Fruit fly (Drosophila melanogaster) whole organism, adult: ENCODE results near the gene Dpm2.
A peak's percentile ranks its signal among the peaks of the same experiment; 100 is the strongest.

ENCODE experiments used
- CG11617 ChIP-seq: fragments of 200-800 bp; sonication (Bioruptor generic); optimal IDR thresholded peaks from 2 replicates; lab custom pipeline; 2017; ENCODE audit warnings: mild to moderate bottlenecking, missing biosample characterization, missing genetic modification reagents, missing genetic modification characterization
- CG12768 ChIP-seq: fragments of 200-800 bp; sonication (Bioruptor generic); optimal IDR thresholded peaks from 2 replicates; lab custom pipeline; 2017; ENCODE audit warnings: missing biosample characterization, missing genetic modification characterization, mild to moderate bottlenecking, moderate library complexity, missing genetic modification reagents
- CG14711 ChIP-seq: fragments of 200-800 bp; sonication (Bioruptor generic); optimal IDR thresholded peaks from 2 replicates; lab custom pipeline; 2018; ENCODE audit warnings: missing biosample characterization, mild to moderate bottlenecking, missing genetic modification characterization, moderate library complexity
- CG1620 ChIP-seq: fragments of 200-800 bp; sonication (Bioruptor generic); optimal IDR thresholded peaks from 2 replicates; lab custom pipeline; 2016; ENCODE audit warnings: missing biosample characterization, missing genetic modification characterization
- CG33017 ChIP-seq: fragments of 200-800 bp; sonication (Bioruptor generic); optimal IDR thresholded peaks from 2 replicates; lab custom pipeline; 2018; ENCODE audit warnings: missing biosample characterization, mild to moderate bottlenecking, missing genetic modification characterization, moderate library complexity
- CG5204 ChIP-seq: fragments of 200-800 bp; sonication (Bioruptor generic); optimal IDR thresholded peaks from 2 replicates; lab custom pipeline; 2016; ENCODE audit warnings: missing biosample characterization, missing genetic modification characterization
- CG7045 ChIP-seq: fragments of 200-800 bp; sonication (Bioruptor generic); optimal IDR thresholded peaks from 2 replicates; lab custom pipeline; 2017; ENCODE audit warnings: missing biosample characterization, mild to moderate bottlenecking, missing genetic modification characterization
- CG7101 ChIP-seq: fragments of 200-800 bp; sonication (Bioruptor generic); optimal IDR thresholded peaks from 2 replicates; lab custom pipeline; 2018; ENCODE audit warnings: missing biosample characterization, mild to moderate bottlenecking, missing genetic modification characterization, moderate library complexity
- Clk ChIP-seq: fragments of 200-800 bp; sonication (Bioruptor generic); optimal IDR thresholded peaks from 2 replicates; lab custom pipeline; 2017; ENCODE audit warnings: missing biosample characterization, missing genetic modification characterization
- Crg-1 ChIP-seq: fragments of 200-800 bp; sonication (Bioruptor generic); optimal IDR thresholded peaks from 2 replicates; lab custom pipeline; 2016; ENCODE audit warnings: missing biosample characterization, missing genetic modification characterization
- Hr96 ChIP-seq: fragments of 200-800 bp; sonication (Bioruptor generic); optimal IDR thresholded peaks from 2 replicates; lab custom pipeline; 2016; ENCODE audit warnings: missing biosample characterization, missing genetic modification characterization
- Mnt ChIP-seq: fragments of 200-800 bp; sonication (Bioruptor generic); optimal IDR thresholded peaks from 2 replicates; lab custom pipeline; 2016; ENCODE audit warnings: missing biosample characterization, mild to moderate bottlenecking, missing genetic modification characterization
- bab1 ChIP-seq: fragments of 200-800 bp; sonication (Bioruptor generic); optimal IDR thresholded peaks from 3 replicates; lab custom pipeline; 2019; ENCODE audit warnings: missing biosample characterization, mild to moderate bottlenecking, missing genetic modification characterization, moderate library complexity
- cic ChIP-seq: fragments of 200-800 bp; sonication (Bioruptor generic); optimal IDR thresholded peaks from 2 replicates; lab custom pipeline; 2017; ENCODE audit warnings: missing biosample characterization, mild to moderate bottlenecking, missing genetic modification characterization, moderate library complexity
- cnc ChIP-seq, 2 experiments: fragments of >200 bp; optimal IDR thresholded peaks; 2 replicates each; lab custom pipeline; 2017
- kay ChIP-seq: fragments of 200-800 bp; sonication (Bioruptor generic); peaks from one replicate; lab custom pipeline; 2016; ENCODE audit warnings: missing biosample characterization, missing genetic modification characterization, borderline replicate concordance
- ovo ChIP-seq: fragments of 200-800 bp; sonication (Bioruptor generic); optimal IDR thresholded peaks from 2 replicates; lab custom pipeline; 2016; ENCODE audit warnings: missing biosample characterization, missing genetic modification characterization
- pad ChIP-seq: fragments of 200-800 bp; sonication (Bioruptor generic); optimal IDR thresholded peaks from 3 replicates; lab custom pipeline; 2017; ENCODE audit warnings: missing biosample characterization, missing genetic modification characterization, mild to moderate bottlenecking, moderate library complexity, missing genetic modification reagents
- tj ChIP-seq: fragments of 200-800 bp; sonication (Bioruptor generic); optimal IDR thresholded peaks from 3 replicates; lab custom pipeline; 2017; ENCODE audit warnings: missing biosample characterization, mild to moderate bottlenecking, missing genetic modification characterization, moderate library complexity
- toe ChIP-seq: fragments of 200-800 bp; sonication (Bioruptor generic); optimal IDR thresholded peaks from 2 replicates; lab custom pipeline; 2016; ENCODE audit warnings: missing biosample characterization, missing genetic modification characterization

The Dpm2 gene

DNA sequence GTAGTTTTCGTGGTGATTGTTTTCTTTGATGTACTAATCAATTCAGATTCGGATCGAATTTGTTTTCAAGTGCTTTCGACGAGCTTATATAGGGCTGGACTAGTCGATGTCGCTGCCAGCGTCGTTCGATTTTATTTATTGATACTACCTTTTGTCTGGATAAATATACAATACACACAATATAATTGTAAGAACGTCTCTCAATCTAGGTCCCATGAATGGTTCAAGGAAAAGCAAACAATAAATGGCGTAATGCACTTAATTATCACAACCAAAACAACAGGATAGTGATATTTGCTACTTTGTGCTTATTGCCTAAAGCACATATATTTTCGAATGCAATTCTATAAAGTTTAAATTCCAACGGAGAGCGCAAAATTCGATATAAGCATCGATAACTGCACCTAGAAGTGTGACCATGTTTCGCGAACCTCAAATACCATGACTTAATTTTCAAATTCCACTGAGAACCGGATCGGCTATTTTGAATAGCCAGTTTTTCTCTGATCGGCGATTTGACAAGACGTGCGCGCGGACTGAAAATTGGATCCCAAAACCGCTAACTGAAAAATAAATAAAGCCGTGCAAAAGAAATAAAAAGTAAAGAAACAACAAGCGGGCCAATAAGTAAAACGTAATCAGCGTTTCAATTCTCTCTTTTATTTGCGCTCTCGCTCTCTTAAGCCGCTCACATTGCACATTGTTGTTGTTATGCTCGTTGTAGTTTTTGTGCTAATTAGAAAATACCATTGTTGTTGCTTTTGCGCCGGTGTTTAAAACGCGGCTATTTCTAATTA, 17.2 kb downstream of the Dpm2 start, which contains the start of the genes Drsl6 and kst:
TSS of gene Drsl6 (minus strand) at position 51 of the 797 bp plus-strand sequence.
TSS of gene kst (plus strand) at position 493 of the 797 bp plus-strand sequence.
- TF ChIP-seq CG5204 (GFP tag; lab: Kevin White, UChicago) (no peak), Clk (GFP tag; lab: Kevin White, UChicago) (no peak), cnc (optimal IDR thresholded peaks at IDR 0.05; lab: Kevin White, UChicago) (no peak), bab1 (GFP tag; lab: Kevin White, UChicago) (peak; percentile 68), cic (peak; percentile 42), CG1620 (peak; percentile 3), Crg-1 (GFP tag; lab: Kevin White, UChicago) (no peak), kay (GFP tag; lab: Kevin White, UChicago) (no peak), tj (peak; percentile 65), pad (GFP tag; lab: Kevin White, UChicago) (peak; percentile 3), Hr96 (GFP tag; lab: Kevin White, UChicago) (no peak), CG33017 (peak; percentile 49), CG14711 (tag; lab: Kevin White, UChicago) (peak; percentile 17), Mnt (GFP tag; lab: Kevin White, UChicago) (peak; percentile 61), CG7045 (GFP tag; lab: Kevin White, UChicago) (no peak), ovo (GFP tag; lab: Kevin White, UChicago) (peak; percentile 31), CG12768 (GFP tag; lab: Kevin White, UChicago) (peak; percentile 58), toe (no peak), CG7101 (tag; lab: Kevin White, UChicago) (peak; percentile 29)

DNA sequence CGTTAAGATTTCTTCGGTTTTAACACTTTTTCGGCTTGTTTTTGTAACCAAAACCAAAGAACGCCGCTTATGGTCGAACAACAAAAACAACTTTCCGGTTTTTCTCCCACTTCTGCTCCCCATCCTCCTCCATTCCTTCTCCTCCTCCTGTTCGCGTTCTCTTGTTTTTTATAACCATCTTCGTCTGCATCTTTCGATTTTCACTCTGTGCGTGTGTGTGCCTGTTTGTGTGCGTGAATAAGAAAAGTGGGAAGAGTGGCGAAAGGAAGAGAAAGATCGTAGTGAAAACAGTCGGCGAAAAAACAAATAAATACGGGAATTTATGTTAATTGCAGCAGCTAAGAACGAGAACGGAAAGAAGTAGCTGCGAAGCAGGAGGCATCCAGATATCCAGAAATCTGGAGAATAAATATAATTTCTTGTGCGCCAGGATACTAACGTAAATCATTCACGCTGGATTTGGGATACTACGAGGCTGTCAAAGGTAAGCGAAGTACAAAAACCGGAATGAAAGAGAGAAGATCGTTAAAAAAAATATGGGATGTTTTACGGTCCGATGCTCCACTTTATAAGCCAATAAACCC, 18.1 kb downstream of the Dpm2 start:
- TF ChIP-seq ovo (GFP tag; lab: Kevin White, UChicago) (no peak), tj (no peak), CG7101 (tag; lab: Kevin White, UChicago) (no peak), CG12768 (GFP tag; lab: Kevin White, UChicago) (no peak), CG5204 (GFP tag; lab: Kevin White, UChicago) (no peak), cnc (optimal IDR thresholded peaks at IDR 0.05; lab: Kevin White, UChicago) (no peak), CG1620 (no peak), bab1 (GFP tag; lab: Kevin White, UChicago) (no peak), CG14711 (tag; lab: Kevin White, UChicago) (no peak), CG11617 (GFP tag; lab: Kevin White, UChicago) (no peak), Clk (GFP tag; lab: Kevin White, UChicago) (no peak), Crg-1 (GFP tag; lab: Kevin White, UChicago) (no peak), CG33017 (no peak), cic (no peak), kay (GFP tag; lab: Kevin White, UChicago) (no peak), Mnt (GFP tag; lab: Kevin White, UChicago) (no peak), Hr96 (GFP tag; lab: Kevin White, UChicago) (no peak), toe (no peak), CG7045 (GFP tag; lab: Kevin White, UChicago) (no peak), pad (GFP tag; lab: Kevin White, UChicago) (no peak)

DNA sequence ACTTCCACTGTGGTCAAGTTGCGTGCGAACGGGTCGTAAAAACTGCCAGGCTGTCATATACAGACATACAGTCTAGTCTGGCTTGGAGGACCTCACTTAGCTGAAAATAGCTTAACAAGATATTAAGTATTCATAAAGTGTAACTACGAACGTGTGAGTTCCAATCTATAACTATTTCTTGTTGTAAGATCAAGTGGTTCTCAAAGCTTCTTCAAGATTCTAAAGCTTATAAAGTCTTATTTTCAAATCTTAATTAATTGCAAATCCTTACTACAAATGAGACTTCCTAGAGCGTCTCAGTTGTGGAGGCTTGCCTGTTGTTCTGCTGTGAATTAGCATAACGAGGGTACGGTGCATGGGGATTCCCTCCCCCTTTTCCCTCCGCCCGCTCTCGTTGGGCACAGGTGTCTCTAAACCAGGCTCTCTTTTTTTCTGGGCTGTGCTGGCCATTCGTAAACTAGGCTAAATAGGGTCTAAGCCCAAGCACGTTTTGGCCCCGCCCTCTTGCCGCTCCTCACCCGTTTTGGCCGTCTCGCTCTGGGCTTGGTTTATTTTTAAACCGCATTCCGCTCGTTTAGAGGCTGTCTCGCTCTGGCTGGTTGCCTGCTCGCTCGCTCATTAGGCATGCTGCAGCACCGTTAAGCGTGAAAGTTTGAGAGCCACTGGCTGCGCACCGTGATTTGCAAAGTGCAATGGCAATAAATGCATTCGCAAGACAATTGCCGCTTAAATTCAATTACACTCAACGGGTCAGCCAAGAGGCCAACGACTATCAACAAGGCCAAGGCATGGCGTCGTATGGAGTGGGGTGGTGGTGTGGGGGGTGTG, 18.9 kb downstream of the Dpm2 start:
- TF ChIP-seq cic (no peak), CG5204 (GFP tag; lab: Kevin White, UChicago) (no peak), Mnt (GFP tag; lab: Kevin White, UChicago) (peak; percentile 14), Hr96 (GFP tag; lab: Kevin White, UChicago) (no peak), CG1620 (no peak), kay (GFP tag; lab: Kevin White, UChicago) (peak; percentile 10), CG7045 (GFP tag; lab: Kevin White, UChicago) (no peak), Crg-1 (GFP tag; lab: Kevin White, UChicago) (peak; percentile 17), ovo (GFP tag; lab: Kevin White, UChicago) (peak; percentile 97), CG7101 (tag; lab: Kevin White, UChicago) (no peak)

DNA sequence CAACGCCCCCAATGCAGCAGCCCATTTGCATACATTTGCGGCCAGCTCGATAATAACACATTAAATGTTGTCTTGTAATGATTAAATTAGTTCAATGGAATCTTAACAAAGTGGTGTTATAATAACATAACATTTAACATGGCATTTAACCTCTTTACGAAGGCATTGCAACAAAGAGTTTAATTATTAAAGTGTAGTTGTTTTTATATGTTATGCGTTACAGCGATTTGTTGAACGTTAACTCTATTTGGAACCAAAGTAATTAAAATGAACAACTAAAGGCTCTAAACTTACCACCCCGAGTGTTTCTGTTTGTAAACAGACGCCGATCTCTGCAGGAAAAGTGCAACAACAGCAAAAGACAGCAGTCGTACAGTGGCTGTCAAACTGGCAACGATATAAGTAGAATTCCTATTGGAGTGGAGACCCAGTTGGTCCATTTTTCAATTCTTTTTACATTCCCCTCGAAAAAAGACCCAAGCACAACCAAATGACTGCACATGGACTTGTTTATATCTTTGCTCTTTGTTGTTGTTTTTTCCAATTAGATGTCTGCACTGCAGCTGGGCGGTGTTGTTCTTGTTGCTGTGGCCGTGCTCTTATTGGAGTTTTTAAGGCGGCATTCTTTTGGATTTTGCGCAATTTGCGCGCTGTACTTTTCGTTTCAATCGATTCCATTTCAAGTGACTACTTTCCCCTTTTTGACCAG, 19.7 kb downstream of the Dpm2 start:
- TF ChIP-seq CG33017 (no peak), CG5204 (GFP tag; lab: Kevin White, UChicago) (no peak), CG11617 (GFP tag; lab: Kevin White, UChicago) (no peak), pad (GFP tag; lab: Kevin White, UChicago) (no peak), CG7045 (GFP tag; lab: Kevin White, UChicago) (no peak), CG14711 (tag; lab: Kevin White, UChicago) (peak; percentile 6), cnc (optimal IDR thresholded peaks at IDR 0.05; lab: Kevin White, UChicago) (no peak)
